Worm (Caenorhabditis elegans) whole organism, L2 larva: ENCODE data around the gene cutc-1.

Experiments used
- C34F6.9 ChIP-seq: fragments of 150-350 bp; optimal IDR thresholded peaks from 2 replicates; lab custom pipeline; 2014; ENCODE audit warnings: missing biosample characterization, missing genetic modification characterization
- F13H6.1 ChIP-seq: sonication (generic microtip); optimal IDR thresholded peaks from 2 replicates; lab custom pipeline; 2016; ENCODE audit warnings: missing genetic modification characterization, missing compliant biosample characterization
- R02D3.7 ChIP-seq: fragments of 150-350 bp; optimal IDR thresholded peaks from 2 replicates; lab custom pipeline; 2014; ENCODE audit warnings: missing biosample characterization, missing genetic modification characterization
- Y55F3AM.14 ChIP-seq: fragments of 200-800 bp; sonication (Bioruptor generic); optimal IDR thresholded peaks from 2 replicates; lab custom pipeline; 2018; ENCODE audit warnings: mild to moderate bottlenecking, missing genetic modification characterization, missing compliant biosample characterization
- ZK546.5 ChIP-seq: sonication (generic microtip); optimal IDR thresholded peaks from 2 replicates; lab custom pipeline; 2017; ENCODE audit warnings: missing biosample characterization, missing genetic modification characterization
- blmp-1 ChIP-seq: sonication (generic microtip); optimal IDR thresholded peaks from 2 replicates; lab custom pipeline; 2017; ENCODE audit warnings: missing genetic modification characterization, mild to moderate bottlenecking, missing compliant biosample characterization, antibody characterized with exemption, moderate library complexity; ENCODE audit not compliant: insufficient read depth
- ceh-16 ChIP-seq: fragments of 150-350 bp; optimal IDR thresholded peaks from 2 replicates; lab custom pipeline; 2014; ENCODE audit warnings: missing biosample characterization, missing genetic modification characterization
- crh-2 ChIP-seq: sonication (generic microtip); optimal IDR thresholded peaks from 2 replicates; lab custom pipeline; 2017; ENCODE audit warnings: missing biosample characterization, missing genetic modification characterization
- dmd-4 ChIP-seq: sonication (generic microtip); optimal IDR thresholded peaks from 2 replicates; lab custom pipeline; 2017; ENCODE audit warnings: missing biosample characterization, missing genetic modification characterization
- egl-27 ChIP-seq: sonication (generic microtip); optimal IDR thresholded peaks from 3 replicates; lab custom pipeline; 2017; ENCODE audit warnings: missing biosample characterization, missing genetic modification reagents, missing genetic modification characterization
- elt-1 ChIP-seq: fragments of 150-350 bp; optimal IDR thresholded peaks from 2 replicates; lab custom pipeline; 2014; ENCODE audit warnings: missing biosample characterization, missing genetic modification characterization
- elt-3 ChIP-seq: sonication (generic microtip); optimal IDR thresholded peaks from 2 replicates; lab custom pipeline; 2017; ENCODE audit warnings: missing biosample characterization, missing genetic modification characterization
- fos-1 ChIP-seq: fragments of 150-350 bp; optimal IDR thresholded peaks from 2 replicates; lab custom pipeline; 2014; ENCODE audit warnings: missing biosample characterization, missing genetic modification characterization
- lin-11 ChIP-seq: fragments of 150-350 bp; sonication (generic microtip); optimal IDR thresholded peaks from 2 replicates; lab custom pipeline; 2014; ENCODE audit warnings: missing biosample characterization, missing genetic modification characterization, inconsistent platforms, mixed read lengths
- lin-13 ChIP-seq: fragments of 150-350 bp; optimal IDR thresholded peaks from 2 replicates; lab custom pipeline; 2014; ENCODE audit warnings: missing biosample characterization, missing genetic modification reagents, missing genetic modification characterization
- lin-39 ChIP-seq: fragments of 150-350 bp; optimal IDR thresholded peaks from 2 replicates; lab custom pipeline; 2014; ENCODE audit warnings: missing biosample characterization, missing genetic modification reagents, missing genetic modification characterization
- lsy-2 ChIP-seq, 2 experiments: fragments of 150-350 bp in 1 of 2; sonication (generic microtip) in 1 of 2; optimal IDR thresholded peaks; 2 replicates each; lab custom pipeline; 2014 to 2017; ENCODE audit warnings: missing biosample characterization in 2 of 2, missing genetic modification characterization in 2 of 2
- mab-5 ChIP-seq: fragments of 150-350 bp; optimal IDR thresholded peaks from 2 replicates; lab custom pipeline; 2014; ENCODE audit warnings: missing biosample characterization, missing genetic modification characterization
- mbf-1 ChIP-seq: sonication (generic microtip); optimal IDR thresholded peaks from 2 replicates; lab custom pipeline; 2017; ENCODE audit warnings: missing biosample characterization, missing genetic modification characterization
- mdl-1 ChIP-seq, 2 experiments: fragments of 150-350 bp in 1 of 2; sonication (generic microtip) in 1 of 2; optimal IDR thresholded peaks; 2 replicates each; lab custom pipeline; 2017; ENCODE audit warnings: missing biosample characterization in 2 of 2, missing genetic modification characterization in 2 of 2
- nhr-10 ChIP-seq: sonication (generic microtip); optimal IDR thresholded peaks from 2 replicates; lab custom pipeline; 2017; ENCODE audit warnings: missing biosample characterization, missing genetic modification characterization
- nhr-11 ChIP-seq: fragments of 150-350 bp; optimal IDR thresholded peaks from 2 replicates; lab custom pipeline; 2014; ENCODE audit warnings: missing biosample characterization, missing genetic modification characterization
- nhr-129 ChIP-seq: fragments of 150-350 bp; optimal IDR thresholded peaks from 2 replicates; lab custom pipeline; 2014; ENCODE audit warnings: missing biosample characterization, missing genetic modification characterization
- nhr-21 ChIP-seq: fragments of 150-350 bp; optimal IDR thresholded peaks from 2 replicates; lab custom pipeline; 2014; ENCODE audit warnings: missing biosample characterization, missing genetic modification characterization
- nhr-23 ChIP-seq: fragments of 150-350 bp; optimal IDR thresholded peaks from 2 replicates; lab custom pipeline; 2014; ENCODE audit warnings: missing biosample characterization, missing genetic modification reagents, missing genetic modification characterization
- nhr-237 ChIP-seq: fragments of 150-350 bp; optimal IDR thresholded peaks from 2 replicates; lab custom pipeline; 2014; ENCODE audit warnings: missing biosample characterization, missing genetic modification characterization
- nhr-25 ChIP-seq: fragments of 150-350 bp; sonication (generic microtip); optimal IDR thresholded peaks from 3 replicates; lab custom pipeline; 2014; ENCODE audit warnings: missing biosample characterization, missing genetic modification characterization
- nhr-6 ChIP-seq: fragments of 150-350 bp; optimal IDR thresholded peaks from 2 replicates; lab custom pipeline; 2014; ENCODE audit warnings: missing biosample characterization, missing genetic modification characterization
- peb-1 ChIP-seq: fragments of 150-350 bp; optimal IDR thresholded peaks from 2 replicates; lab custom pipeline; 2014; ENCODE audit warnings: missing biosample characterization, missing genetic modification characterization
- sem-4 ChIP-seq: fragments of 150-350 bp; optimal IDR thresholded peaks from 2 replicates; lab custom pipeline; 2014; ENCODE audit warnings: missing biosample characterization, missing genetic modification reagents, missing genetic modification characterization
- skn-1 ChIP-seq: sonication (generic microtip); optimal IDR thresholded peaks from 2 replicates; lab custom pipeline; 2017; ENCODE audit warnings: missing biosample characterization, missing genetic modification characterization
- sma-3 ChIP-seq: sonication (generic microtip); optimal IDR thresholded peaks from 2 replicates; lab custom pipeline; 2016; ENCODE audit warnings: missing genetic modification reagents, missing genetic modification characterization, missing compliant biosample characterization
- snpc-4 ChIP-seq: fragments of 150-350 bp; optimal IDR thresholded peaks from 2 replicates; lab custom pipeline; 2014; ENCODE audit warnings: missing biosample characterization, missing genetic modification characterization
- unc-55 ChIP-seq: fragments of 150-350 bp; sonication (generic microtip); optimal IDR thresholded peaks from 3 replicates; lab custom pipeline; 2014; ENCODE audit warnings: missing biosample characterization, missing genetic modification reagents, missing genetic modification characterization
- unc-62 ChIP-seq: fragments of 150-350 bp; optimal IDR thresholded peaks from 2 replicates; lab custom pipeline; 2014; ENCODE audit warnings: missing biosample characterization, missing genetic modification reagents, missing genetic modification characterization
- zag-1 ChIP-seq: fragments of 150-350 bp; optimal IDR thresholded peaks from 2 replicates; lab custom pipeline; 2014; ENCODE audit warnings: missing biosample characterization, missing genetic modification characterization

The cutc-1 gene

DNA sequence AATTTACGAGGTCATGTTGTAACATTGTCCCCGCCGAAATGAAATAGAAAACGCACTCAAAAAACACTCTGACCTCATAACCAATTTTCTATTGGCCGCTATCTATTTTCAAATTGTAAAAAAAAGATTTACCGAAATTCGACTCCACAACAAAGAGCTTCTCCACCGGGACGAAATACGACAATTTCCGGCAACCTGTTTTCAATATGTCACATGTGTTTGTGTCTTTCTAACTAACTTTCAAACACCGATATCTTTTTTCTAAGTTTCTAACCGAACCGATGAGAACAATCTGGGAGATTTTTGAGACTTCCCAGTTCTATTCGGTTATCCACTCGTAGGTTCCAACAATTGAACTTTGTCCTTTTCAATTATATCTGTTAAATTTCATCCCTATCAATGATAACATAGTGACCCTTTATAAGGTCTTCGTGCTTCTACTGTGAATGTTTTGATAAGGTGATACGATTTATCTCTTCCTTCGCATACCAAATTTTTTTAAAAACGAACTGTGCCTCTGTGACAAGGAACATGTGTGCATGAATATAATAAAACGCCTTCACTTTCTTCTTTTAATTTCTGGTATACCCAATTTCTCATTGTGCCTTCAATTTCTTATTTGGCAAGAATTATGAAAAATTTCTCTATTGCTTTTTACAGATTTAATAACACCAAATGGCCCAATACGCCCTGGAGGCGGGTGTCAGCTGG is 31.7 kb downstream of the cutc-1 start, which contains the start of gene lmbr-1:
Gene lmbr-1 (plus strand): TSS at position 661 of the 711 bp plus-strand sequence.
- TF ChIP-seq peb-1 = no peak
- no peak for TF ChIP-seq ceh-16
- TF ChIP-seq lin-11 = no peak
- TF ChIP-seq dmd-4 = no peak
- TF ChIP-seq skn-1 = no peak
- no peak for TF ChIP-seq crh-2 (tag; lab: Kevin White, UChicago)
- no peak for TF ChIP-seq zag-1 (tag; lab: Kevin White, UChicago)
- no peak for TF ChIP-seq nhr-11 (tag; lab: Kevin White, UChicago)
- TF ChIP-seq sem-4 (tag; lab: Kevin White, UChicago) = no peak
- no peak for TF ChIP-seq R02D3.7 (tag; lab: Kevin White, UChicago)

DNA sequence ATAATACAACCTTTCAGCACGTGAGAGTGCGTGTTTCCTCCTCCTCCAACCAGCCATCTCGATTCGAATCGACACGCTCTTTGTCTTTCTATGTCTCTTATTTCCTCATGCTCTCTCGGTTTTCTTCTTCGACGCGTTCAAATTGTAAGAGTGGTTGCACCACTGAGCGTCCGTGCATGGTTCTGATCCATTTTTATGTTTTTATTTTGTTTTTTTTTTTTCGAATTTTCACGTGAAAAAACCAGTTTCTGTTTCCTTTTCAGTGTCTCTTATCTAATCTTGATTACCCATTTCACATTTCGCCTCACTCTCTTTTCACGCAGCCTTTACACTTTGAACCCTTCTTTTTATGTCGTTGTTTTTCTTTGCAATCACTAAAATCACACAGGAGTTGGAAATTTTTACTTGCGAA is 32.6 kb downstream of the cutc-1 start:
- TF ChIP-seq fos-1 (tag; lab: Kevin White, UChicago) (peak; percentile 46), mbf-1 (tag; lab: Kevin White, UChicago) (no peak), lsy-2 (tag; optimal IDR thresholded peaks at IDR 0.05; lab: Kevin White, UChicago) (peak in 1 of 2 experiments; percentile 63), ceh-16 (no peak), lin-13 (GFP tag; lab: Kevin White, UChicago) (no peak), dmd-4 (no peak), F13H6.1 (tag; lab: Kevin White, UChicago) (peak; percentile 54), unc-55 (GFP tag; lab: Kevin White, UChicago) (peak; percentile 2), crh-2 (tag; lab: Kevin White, UChicago) (peak; percentile 39), sma-3 (GFP tag; lab: Kevin White, UChicago) (peak; percentile 2), blmp-1 (tag; lab: Kevin White, UChicago) (peak; percentile 52), unc-62 (GFP tag; lab: Kevin White, UChicago) (no peak), Y55F3AM.14 (GFP tag; lab: Kevin White, UChicago) (peak; percentile 39), nhr-129 (peak; percentile 50), elt-1 (tag; lab: Kevin White, UChicago) (no peak), nhr-21 (tag; lab: Kevin White, UChicago) (peak; percentile 53), nhr-25 (tag; lab: Kevin White, UChicago) (peak; percentile 53), mdl-1 (tag; optimal IDR thresholded peaks at IDR 0.05; lab: Kevin White, UChicago) (peak in 1 of 2 experiments; percentile 17), mab-5 (tag; lab: Kevin White, UChicago) (no peak), C34F6.9 (tag; lab: Kevin White, UChicago) (peak; percentile 68), lin-39 (tag; lab: Kevin White, UChicago) (no peak), nhr-6 (no peak)

DNA sequence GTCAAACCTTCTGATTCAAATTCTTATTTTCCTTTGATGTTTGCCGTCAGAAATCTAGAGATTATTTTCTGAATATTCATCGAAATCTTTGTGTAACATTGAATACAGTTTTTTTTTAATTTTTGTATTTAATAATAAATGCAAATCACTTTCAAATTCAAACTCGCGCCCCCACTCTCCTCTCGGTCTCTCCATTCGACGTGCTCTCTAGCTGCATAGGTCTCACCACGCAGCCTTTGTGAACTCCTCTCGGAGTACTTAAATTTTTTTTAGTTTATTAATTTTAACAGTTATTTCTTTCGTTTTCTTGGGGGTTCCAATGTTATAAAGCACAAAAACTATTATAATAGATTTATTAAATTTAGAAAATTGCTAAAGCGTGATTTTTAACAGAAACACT is 33.2 kb downstream of the cutc-1 start:
- TF ChIP-seq lin-13 (GFP tag; lab: Kevin White, UChicago) = no peak
- no peak for TF ChIP-seq egl-27 (tag; lab: Kevin White, UChicago)
- no peak for TF ChIP-seq ZK546.5 (tag; lab: Kevin White, UChicago)
- TF ChIP-seq unc-55 (GFP tag; lab: Kevin White, UChicago) = peak; percentile 16

DNA sequence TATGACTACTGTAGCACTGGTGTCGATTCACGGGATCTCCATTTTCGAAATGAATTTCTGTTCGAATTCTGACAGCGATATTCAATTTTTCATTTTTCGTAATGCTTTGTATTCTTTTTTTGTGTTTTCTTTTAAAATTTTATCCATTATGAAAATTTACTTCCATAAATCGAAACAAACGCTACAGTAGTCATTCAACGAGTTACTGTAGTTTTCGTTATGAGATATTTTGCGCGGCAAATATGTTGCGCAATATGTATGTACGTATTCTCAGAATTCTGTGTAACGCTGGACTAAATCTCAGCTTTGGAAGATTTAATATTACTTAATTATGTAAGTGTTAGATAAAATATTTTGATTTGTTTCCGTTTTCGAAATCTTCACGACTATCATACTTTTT is 34.2 kb downstream of the cutc-1 start:
- TF ChIP-seq F13H6.1 (tag; lab: Kevin White, UChicago) (no peak), unc-55 (GFP tag; lab: Kevin White, UChicago) (no peak), ceh-16 (no peak), egl-27 (tag; lab: Kevin White, UChicago) (no peak), lin-39 (tag; lab: Kevin White, UChicago) (no peak), elt-3 (no peak), lin-11 (no peak)

DNA sequence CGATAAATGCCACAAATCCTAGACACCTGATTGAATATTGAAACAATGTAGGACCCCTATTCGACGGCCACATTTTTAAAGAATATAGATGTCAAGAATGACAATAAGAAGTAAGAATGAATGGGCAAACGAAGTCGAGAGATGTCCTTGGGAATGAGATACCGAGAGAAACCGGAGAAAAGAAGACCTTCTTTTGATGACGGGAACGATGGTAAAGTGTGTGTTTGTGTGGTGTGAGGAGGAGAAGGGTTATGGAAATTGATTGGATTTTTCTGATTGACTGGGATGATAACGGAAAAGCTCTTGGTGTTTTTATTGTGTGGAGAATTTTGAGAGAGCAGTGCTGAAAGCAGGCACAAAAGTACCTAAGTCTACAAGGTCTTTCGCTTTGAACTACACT is 34.8 kb downstream of the cutc-1 start, which contains the start of gene R05D3.9:
Gene R05D3.9 (minus strand): TSS at position 101 of the 400 bp plus-strand sequence.
- TF ChIP-seq ZK546.5 (tag; lab: Kevin White, UChicago) (no peak), ceh-16 (no peak), R02D3.7 (tag; lab: Kevin White, UChicago) (no peak), snpc-4 (tag; lab: Kevin White, UChicago) (no peak), nhr-6 (no peak), nhr-10 (tag; lab: Kevin White, UChicago) (no peak), mab-5 (tag; lab: Kevin White, UChicago) (no peak), lsy-2 (tag; optimal IDR thresholded peaks at IDR 0.05; lab: Kevin White, UChicago) (no peak), sma-3 (GFP tag; lab: Kevin White, UChicago) (no peak), elt-3 (no peak), nhr-237 (tag; lab: Kevin White, UChicago) (no peak), dmd-4 (no peak), nhr-23 (tag; lab: Kevin White, UChicago) (no peak)
